Fruit fly (Drosophila melanogaster) whole organism, embryonic: ENCODE data around the gene CG43886.

Experiments used
- Abd-B ChIP-seq: fragments of 200-800 bp; sonication (Bioruptor generic); optimal IDR thresholded peaks from 2 replicates; lab custom pipeline; 2018; ENCODE audit warnings: missing biosample characterization, mild to moderate bottlenecking, missing genetic modification characterization, moderate library complexity
- Atf-2 ChIP-seq: fragments of 200-800 bp; sonication (Bioruptor generic); optimal IDR thresholded peaks from 2 replicates; lab custom pipeline; 2016; ENCODE audit warnings: missing biosample characterization, missing genetic modification characterization
- BtbVII ChIP-seq: fragments of 200-800 bp; sonication (Bioruptor generic); optimal IDR thresholded peaks from 3 replicates; lab custom pipeline; 2017; ENCODE audit warnings: missing biosample characterization, mild to moderate bottlenecking, missing genetic modification characterization
- CG10267 ChIP-seq: fragments of 200-800 bp; sonication (Bioruptor generic); optimal IDR thresholded peaks from 2 replicates; lab custom pipeline; 2018; ENCODE audit warnings: missing biosample characterization, mild to moderate bottlenecking, missing genetic modification characterization, moderate library complexity
- CG10274 ChIP-seq: fragments of 200-800 bp; sonication (Bioruptor generic); optimal IDR thresholded peaks from 3 replicates; lab custom pipeline; 2017; ENCODE audit warnings: missing biosample characterization, mild to moderate bottlenecking, missing genetic modification characterization
- CG12219 ChIP-seq: fragments of 200-800 bp; sonication (Bioruptor generic); optimal IDR thresholded peaks from 3 replicates; lab custom pipeline; 2018; ENCODE audit warnings: missing biosample characterization, mild to moderate bottlenecking, missing genetic modification characterization
- CG1233 ChIP-seq: fragments of 200-800 bp; sonication (Bioruptor generic); optimal IDR thresholded peaks from 4 replicates; lab custom pipeline; 2018; ENCODE audit warnings: missing biosample characterization, mild to moderate bottlenecking, missing genetic modification characterization
- CG13775 ChIP-seq: fragments of 200-800 bp; sonication (Bioruptor generic); optimal IDR thresholded peaks from 3 replicates; lab custom pipeline; 2017; ENCODE audit warnings: missing biosample characterization, mild to moderate bottlenecking, missing genetic modification characterization
- CG15696 ChIP-seq: fragments of 200-800 bp; sonication (Bioruptor generic); optimal IDR thresholded peaks from 2 replicates; lab custom pipeline; 2019; ENCODE audit warnings: missing biosample characterization, mild to moderate bottlenecking, missing genetic modification characterization, moderate library complexity
- CG2875 ChIP-seq: fragments of 200-800 bp; sonication (Bioruptor generic); optimal IDR thresholded peaks from 2 replicates; lab custom pipeline; 2017; ENCODE audit warnings: missing biosample characterization, mild to moderate bottlenecking, missing genetic modification characterization, missing genetic modification reagents
- CG30431 ChIP-seq: fragments of 200-800 bp; sonication (Bioruptor generic); optimal IDR thresholded peaks from 2 replicates; lab custom pipeline; 2017; ENCODE audit warnings: missing biosample characterization, missing genetic modification characterization
- CG3163 ChIP-seq: fragments of 200-800 bp; sonication (Bioruptor generic); optimal IDR thresholded peaks from 3 replicates; lab custom pipeline; 2016; ENCODE audit warnings: missing biosample characterization, missing genetic modification characterization
- CG4360 ChIP-seq: fragments of 200-800 bp; sonication (Bioruptor generic); IDR thresholded peaks from 2 replicates; pipeline ENCODE4 v1.3.6; 2022; ENCODE audit warnings: missing biosample characterization, missing genetic modification characterization
- CG6654 ChIP-seq: fragments of 200-800 bp; sonication (Bioruptor generic); optimal IDR thresholded peaks from 2 replicates; lab custom pipeline; 2017; ENCODE audit warnings: missing biosample characterization, mild to moderate bottlenecking, missing genetic modification characterization
- CG6683 ChIP-seq: fragments of 200-800 bp; sonication (Bioruptor generic); optimal IDR thresholded peaks from 2 replicates; lab custom pipeline; 2017; ENCODE audit warnings: missing biosample characterization, mild to moderate bottlenecking, missing genetic modification characterization, missing genetic modification reagents
- CG6854 ChIP-seq: fragments of 200-800 bp; sonication (Bioruptor generic); optimal IDR thresholded peaks from 3 replicates; lab custom pipeline; 2017; ENCODE audit warnings: missing biosample characterization, mild to moderate bottlenecking, missing genetic modification characterization
- CG8089 ChIP-seq: fragments of 200-800 bp; sonication (Bioruptor generic); optimal IDR thresholded peaks from 3 replicates; lab custom pipeline; 2016; ENCODE audit warnings: missing biosample characterization, missing genetic modification characterization
- CG8388 ChIP-seq: fragments of 200-800 bp; sonication (Bioruptor generic); optimal IDR thresholded peaks from 2 replicates; lab custom pipeline; 2019; ENCODE audit warnings: missing biosample characterization, mild to moderate bottlenecking, missing genetic modification characterization, moderate library complexity
- CG8478 ChIP-seq: fragments of >200 bp; optimal IDR thresholded peaks from 2 replicates; lab custom pipeline; 2018
- CG9609 ChIP-seq: fragments of 200-800 bp; sonication (Bioruptor generic); optimal IDR thresholded peaks from 3 replicates; lab custom pipeline; 2016; ENCODE audit warnings: missing biosample characterization, missing genetic modification characterization
- ERR ChIP-seq: fragments of 200-800 bp; sonication (Bioruptor generic); optimal IDR thresholded peaks from 2 replicates; lab custom pipeline; 2016; ENCODE audit warnings: missing biosample characterization, missing genetic modification characterization
- Hr3 ChIP-seq: fragments of 200-800 bp; sonication (Bioruptor generic); optimal IDR thresholded peaks from 3 replicates; lab custom pipeline; 2016; ENCODE audit warnings: missing biosample characterization, missing genetic modification characterization
- Hr51 ChIP-seq, 2 experiments: fragments of 200-800 bp; sonication (Bioruptor generic); optimal IDR thresholded peaks; 2 replicates in 1 of 2; 3 replicates in 1 of 2; lab custom pipeline; 2016 to 2018; ENCODE audit warnings: missing biosample characterization in 2 of 2, missing genetic modification characterization in 2 of 2, mild to moderate bottlenecking in 1 of 2, moderate library complexity in 1 of 2
- Med ChIP-seq: fragments of 200-800 bp; sonication (Bioruptor generic); peaks from one replicate; lab custom pipeline; 2016; ENCODE audit warnings: missing biosample characterization, missing genetic modification characterization, mild to moderate bottlenecking, inconsistent platforms, moderate library complexity
- NC2β ChIP-seq: fragments of 200-800 bp; sonication (Bioruptor generic); optimal IDR thresholded peaks from 2 replicates; lab custom pipeline; 2016; ENCODE audit warnings: missing biosample characterization, missing genetic modification characterization
- Neu2 ChIP-seq: fragments of 200-800 bp; sonication (Bioruptor generic); optimal IDR thresholded peaks from 3 replicates; lab custom pipeline; 2016; ENCODE audit warnings: missing biosample characterization, missing genetic modification characterization, borderline replicate concordance
- NfI ChIP-seq: fragments of 200-800 bp; sonication (Bioruptor generic); optimal IDR thresholded peaks from 3 replicates; lab custom pipeline; 2018; ENCODE audit warnings: missing biosample characterization, mild to moderate bottlenecking, missing genetic modification characterization, moderate library complexity
- Opbp ChIP-seq: fragments of 200-800 bp; sonication (Bioruptor generic); IDR thresholded peaks from 3 replicates; pipeline ENCODE4 v1.3.6; 2022; ENCODE audit warnings: missing biosample characterization, missing genetic modification characterization; ENCODE audit not compliant: partially characterized antibody
- Xrp1 ChIP-seq: fragments of 200-800 bp; sonication (Bioruptor generic); IDR thresholded peaks from 2 replicates; pipeline ENCODE4 v1.3.6; 2022; ENCODE audit warnings: missing biosample characterization, missing genetic modification characterization
- az2 ChIP-seq: fragments of 200-800 bp; sonication (Bioruptor generic); optimal IDR thresholded peaks from 3 replicates; lab custom pipeline; 2016; ENCODE audit warnings: missing biosample characterization, missing genetic modification characterization
- bigmax ChIP-seq: fragments of 200-800 bp; sonication (Bioruptor generic); optimal IDR thresholded peaks from 2 replicates; lab custom pipeline; 2018; ENCODE audit warnings: missing biosample characterization, mild to moderate bottlenecking, missing genetic modification characterization
- br ChIP-seq: fragments of >200 bp; optimal IDR thresholded peaks from 2 replicates; lab custom pipeline; 2017
- cato ChIP-seq: fragments of 200-800 bp; sonication (Bioruptor generic); optimal IDR thresholded peaks from 2 replicates; lab custom pipeline; 2016; ENCODE audit warnings: missing biosample characterization, missing genetic modification characterization, borderline replicate concordance
- corto ChIP-seq: fragments of 200-800 bp; sonication (Bioruptor generic); optimal IDR thresholded peaks from 2 replicates; lab custom pipeline; 2016; ENCODE audit warnings: missing biosample characterization, mild to moderate bottlenecking, missing genetic modification characterization, moderate library complexity
- da ChIP-seq: fragments of 200-800 bp; sonication (Bioruptor generic); optimal IDR thresholded peaks from 2 replicates; lab custom pipeline; 2016; ENCODE audit warnings: missing biosample characterization, missing genetic modification characterization
- en ChIP-seq: fragments of 200-800 bp; sonication (Bioruptor generic); optimal IDR thresholded peaks from 2 replicates; lab custom pipeline; 2016; ENCODE audit warnings: missing biosample characterization, missing genetic modification characterization
- fd64A ChIP-seq: fragments of 200-800 bp; sonication (Bioruptor generic); optimal IDR thresholded peaks from 3 replicates; lab custom pipeline; 2018; ENCODE audit warnings: missing biosample characterization, mild to moderate bottlenecking, missing genetic modification characterization
- grau ChIP-seq: fragments of 200-800 bp; optimal IDR thresholded peaks from 3 replicates; lab custom pipeline; 2019; ENCODE audit warnings: missing biosample characterization, mild to moderate bottlenecking, missing genetic modification characterization, moderate library complexity
- hth ChIP-seq: fragments of >200 bp; optimal IDR thresholded peaks from 2 replicates; lab custom pipeline; 2017; ENCODE audit warnings: inconsistent platforms
- mam ChIP-seq: fragments of 200-800 bp; sonication (Bioruptor generic); optimal IDR thresholded peaks from 3 replicates; lab custom pipeline; 2016; ENCODE audit warnings: missing biosample characterization, missing genetic modification characterization
- nmo ChIP-seq: fragments of 200-800 bp; sonication (Bioruptor generic); optimal IDR thresholded peaks from 2 replicates; lab custom pipeline; 2018; ENCODE audit warnings: missing biosample characterization, mild to moderate bottlenecking, missing genetic modification characterization, moderate library complexity
- oc ChIP-seq: fragments of 200-800 bp; sonication (Bioruptor generic); optimal IDR thresholded peaks from 2 replicates; lab custom pipeline; 2018; ENCODE audit warnings: missing biosample characterization, mild to moderate bottlenecking, missing genetic modification characterization, moderate library complexity
- pan ChIP-seq, 4 experiments: fragments of >200 bp in 3 of 4; fragments of 200-800 bp in 1 of 4; sonication (Bioruptor generic) in 1 of 4; optimal IDR thresholded peaks in 3 of 4; IDR thresholded peaks in 1 of 4; 2 replicates each; pipeline versions ENCODE4 v1.3.6 to Lab custom; 2017 to 2022; ENCODE audit warnings: missing biosample characterization in 2 of 4, missing genetic modification characterization in 2 of 4, mixed read lengths in 1 of 4
- phol ChIP-seq: fragments of 200-800 bp; sonication (Bioruptor generic); optimal IDR thresholded peaks from 3 replicates; lab custom pipeline; 2018; ENCODE audit warnings: missing biosample characterization, mild to moderate bottlenecking, missing genetic modification characterization, moderate library complexity
- tin ChIP-seq: fragments of 200-800 bp; sonication (Bioruptor generic); optimal IDR thresholded peaks from 3 replicates; lab custom pipeline; 2016; ENCODE audit warnings: missing biosample characterization, missing genetic modification characterization
- trh ChIP-seq: fragments of 200-800 bp; sonication (Bioruptor generic); optimal IDR thresholded peaks from 2 replicates; lab custom pipeline; 2016; ENCODE audit warnings: missing biosample characterization, missing genetic modification characterization
- tup ChIP-seq: fragments of 200-800 bp; sonication (Bioruptor generic); optimal IDR thresholded peaks from 2 replicates; lab custom pipeline; 2016; ENCODE audit warnings: missing biosample characterization, mild to moderate bottlenecking, missing genetic modification characterization, moderate library complexity
- unpg ChIP-seq: fragments of 200-800 bp; sonication (Bioruptor generic); optimal IDR thresholded peaks from 3 replicates; lab custom pipeline; 2018; ENCODE audit warnings: missing biosample characterization, mild to moderate bottlenecking, missing genetic modification characterization, moderate library complexity

Gene CG43886

dm6 chr3L:8185263-8186227 lies 26.0 kb upstream of the CG43886 start (continued):
- TF ChIP-seq CG12219 (GFP tag; lab: Kevin White, UChicago) = peak; percentile 18
- TF ChIP-seq bigmax (GFP tag; lab: Kevin White, UChicago) = no peak
- TF ChIP-seq CG8478 = no peak
- TF ChIP-seq CG15696 (tag; lab: Kevin White, UChicago) = no peak
- TF ChIP-seq cato (GFP tag; lab: Kevin White, UChicago) = no peak
- peak; percentile 9 for TF ChIP-seq CG10267
- TF ChIP-seq CG30431 = no peak
- peak; percentile 57 for TF ChIP-seq CG9609 (GFP tag; lab: Kevin White, UChicago)
- TF ChIP-seq fd64A (GFP tag; lab: Kevin White, UChicago) = peak; percentile 5
- TF ChIP-seq Opbp (GFP tag; lab: Robert Waterston, UW) = no peak
- TF ChIP-seq Med (GFP tag; lab: Kevin White, UChicago) = peak; percentile 84
- TF ChIP-seq CG4360 (GFP tag; lab: Robert Waterston, UW) = no peak
- TF ChIP-seq br (lab: Kevin White, UChicago) = no peak
- TF ChIP-seq az2 = peak; percentile 38
- peak; percentile 69 for TF ChIP-seq Atf-2 (GFP tag; lab: Kevin White, UChicago)
- TF ChIP-seq corto (GFP tag; lab: Kevin White, UChicago) = no peak
- peak; percentile 30 for TF ChIP-seq tup (GFP tag; lab: Kevin White, UChicago)
- TF ChIP-seq hth (lab: Kevin White, UChicago) = no peak
- peak; percentile 23 for TF ChIP-seq BtbVII (GFP tag; lab: Kevin White, UChicago)
- no peak for TF ChIP-seq Neu2
- no peak for TF ChIP-seq CG2875
- TF ChIP-seq tin (GFP tag; lab: Kevin White, UChicago) = peak; percentile 28
- TF ChIP-seq CG8388 (GFP tag; lab: Kevin White, UChicago) = no peak
- TF ChIP-seq NC2β (GFP tag; lab: Kevin White, UChicago) = no peak
- TF ChIP-seq da (GFP tag; lab: Kevin White, UChicago) = no peak
- peak; percentile 42 for TF ChIP-seq Hr3
- peak; percentile 76 for TF ChIP-seq mam (GFP tag; lab: Kevin White, UChicago)
- TF ChIP-seq phol = peak; percentile 43
- peak; percentile 20 for TF ChIP-seq oc
- peak; percentile 37 to 62 for TF ChIP-seq Hr51 (GFP tag; optimal IDR thresholded peaks at IDR 0.05; lab: Kevin White, UChicago)
- peak; percentile 90 for TF ChIP-seq ERR
- peak; percentile 11 for TF ChIP-seq CG6683 (GFP tag; lab: Kevin White, UChicago)
- TF ChIP-seq Xrp1 (GFP tag; lab: Robert Waterston, UW) = peak; percentile 41; the same call in 1 of the 2 replicates
- no peak for TF ChIP-seq CG13775 (GFP tag; lab: Kevin White, UChicago)
- TF ChIP-seq trh (GFP tag; lab: Kevin White, UChicago) = no peak
- TF ChIP-seq CG3163 (GFP tag; lab: Kevin White, UChicago) = peak; percentile 25
- no peak for TF ChIP-seq pan (optimal IDR thresholded peaks at IDR 0.05; lab: Kevin White, UChicago)
- peak in 1 of 2 experiments; percentile 46 for TF ChIP-seq pan (GFP tag; optimal IDR thresholded peaks at IDR 0.05 in 1 of 2, IDR thresholded peaks at IDR 0.05 in 1 of 2)
- peak; percentile 38 for TF ChIP-seq CG6854
- TF ChIP-seq NfI = peak; percentile 24
- peak; percentile 30 for TF ChIP-seq Abd-B (GFP tag; lab: Kevin White, UChicago)
- TF ChIP-seq unpg (GFP tag; lab: Kevin White, UChicago) = peak; percentile 38
- no peak for TF ChIP-seq en (GFP tag; lab: Kevin White, UChicago)
- peak; percentile 2 for TF ChIP-seq CG6654
- TF ChIP-seq CG1233 (GFP tag; lab: Kevin White, UChicago) = no peak
- TF ChIP-seq nmo = peak; percentile 37
- TF ChIP-seq CG8089 = peak; percentile 35
- peak; percentile 36 for TF ChIP-seq grau (tag; lab: Kevin White, UChicago)
- TF ChIP-seq CG10274 (GFP tag; lab: Kevin White, UChicago) = peak; percentile 8
